Fruit fly (Drosophila melanogaster): ENCODE results near the gene CG16853.

dm6 chr2L:13513033-13513330 lies 29.1 kb upstream of the CG16853 start:
- TF ChIP-seq Myc (optimal IDR thresholded peaks at IDR 0.05) (no peak), h (optimal IDR thresholded peaks at IDR 0.05) (peak; percentile 60)
